Worm (Caenorhabditis elegans) whole organism, young adult: ENCODE measurements around the gene prx-5.

Source experiments
- ZK185.1 ChIP-seq: sonication (generic microtip); optimal IDR thresholded peaks from 2 replicates; lab custom pipeline; 2016; ENCODE audit warnings: mild to moderate bottlenecking, missing genetic modification characterization, missing compliant biosample characterization; ENCODE audit not compliant: poor library complexity, severe bottlenecking
- athp-1 ChIP-seq: sonication (generic microtip); optimal IDR thresholded peaks from 2 replicates; lab custom pipeline; 2017; ENCODE audit warnings: mild to moderate bottlenecking, missing genetic modification characterization, missing compliant biosample characterization
- ceh-79 ChIP-seq: sonication (generic microtip); optimal IDR thresholded peaks from 2 replicates; lab custom pipeline; 2017; ENCODE audit warnings: mild to moderate bottlenecking, missing genetic modification characterization, missing compliant biosample characterization
- ets-4 ChIP-seq: fragments of 200-800 bp; sonication (Bioruptor generic); optimal IDR thresholded peaks from 2 replicates; lab custom pipeline; 2018; ENCODE audit warnings: mild to moderate bottlenecking, missing genetic modification characterization, missing compliant biosample characterization
- nhr-80 ChIP-seq: sonication (generic microtip); optimal IDR thresholded peaks from 2 replicates; lab custom pipeline; 2016; ENCODE audit warnings: missing genetic modification characterization, missing compliant biosample characterization
- pha-4 ChIP-seq: fragments of 150-350 bp; sonication (generic microtip); optimal IDR thresholded peaks from 2 replicates; lab custom pipeline; 2014; ENCODE audit warnings: missing biosample characterization, missing genetic modification reagents, missing genetic modification characterization
- snpc-4 ChIP-seq, 5 experiments: fragments of 150-350 bp in 1 of 5; sonication (generic microtip) in 4 of 5; optimal IDR thresholded peaks; 2 replicates each; lab custom pipeline; 2014 to 2018; ENCODE audit warnings: missing genetic modification characterization in 5 of 5, missing biosample characterization in 3 of 5, antibody characterized with exemption in 2 of 5, mild to moderate bottlenecking in 2 of 5, missing compliant biosample characterization in 2 of 5, missing genotype in 2 of 5, moderate library complexity in 2 of 5, missing genetic modification reagents in 1 of 5
- unc-62 ChIP-seq: fragments of 150-350 bp; optimal IDR thresholded peaks from 2 replicates; lab custom pipeline; 2014; ENCODE audit warnings: missing biosample characterization, missing genetic modification reagents, missing genetic modification characterization
- ztf-25 ChIP-seq: fragments of 200-800 bp; sonication (Bioruptor generic); IDR thresholded peaks from 2 replicates; pipeline ENCODE4 v1.3.6; 2022; ENCODE audit warnings: missing genetic modification reagents, missing genetic modification characterization, missing compliant biosample characterization

DNA sequence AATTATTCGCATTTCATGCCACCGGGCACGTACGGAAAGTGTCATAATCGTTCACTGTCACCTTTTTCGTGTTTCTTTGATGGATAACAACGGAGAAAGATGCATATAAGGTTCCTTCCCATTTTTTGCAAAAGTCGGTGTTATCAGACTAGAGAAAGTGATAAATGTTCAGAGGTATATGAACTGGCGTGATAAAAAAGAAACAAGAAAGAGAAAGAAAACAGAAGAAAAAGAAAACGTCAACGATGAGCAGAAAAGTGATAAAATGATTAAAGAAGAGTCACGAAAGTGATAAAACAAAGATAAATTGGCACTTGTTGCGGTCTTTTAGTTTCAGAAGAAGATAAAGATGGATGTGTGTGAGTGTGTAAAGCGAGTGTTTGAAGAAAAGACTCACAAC is 25.7 kb downstream of the prx-5 start:
- TF ChIP-seq ztf-25 (GFP tag; lab: Robert Waterston, UW) (no peak), ets-4 (no peak), nhr-80 (no peak), snpc-4 (GFP tag; optimal IDR thresholded peaks at IDR 0.05; lab: Kevin White, UChicago) (no peak), snpc-4 (tag; optimal IDR thresholded peaks at IDR 0.05; lab: Kevin White, UChicago) (no peak), ZK185.1 (no peak), athp-1 (tag; lab: Kevin White, UChicago) (no peak), ceh-79 (tag; lab: Kevin White, UChicago) (no peak), pha-4 (tag; lab: Kevin White, UChicago) (no peak), unc-62 (GFP tag; lab: Kevin White, UChicago) (no peak)
